ENCODE assay signal across 1 fruit fly cellular context in genomic region chr2L:3781132-3781877, dm6.
TF ChIP-seq lines count a peak whose summit lies in the region.

No protein-coding gene starts in this region.

TF ChIP-seq in whole organism, embryonic, 481 proteins besides CTCF, POLR2A, EP300 and RAD21 (continued from another document):
- TF ChIP-seq CG3726 (GFP tag; IDR thresholded peaks at IDR 0.05; lab: Robert Waterston, UW) (no peak), Xrp1 (GFP tag; IDR thresholded peaks at IDR 0.05; lab: Robert Waterston, UW) (peak; percentile 41; the same call in 1 of the 2 replicates), CG5953 (GFP tag; IDR thresholded peaks at IDR 0.05; lab: Robert Waterston, UW) (no peak), CG11695 (GFP tag; IDR thresholded peaks at IDR 0.05; lab: Robert Waterston, UW) (0 out of 3 replicates have a peak, but pooled peaks have one; percentile 19), CG10366 (GFP tag; IDR thresholded peaks at IDR 0.05; lab: Robert Waterston, UW) (peak; percentile 25; the same call in 1 of the 2 replicates), PHDP (tag; optimal IDR thresholded peaks at IDR 0.05; lab: Kevin White, UChicago) (peak; percentile 45), CG10209 (GFP tag; optimal IDR thresholded peaks at IDR 0.05; lab: Kevin White, UChicago) (no peak), da (GFP tag; optimal IDR thresholded peaks at IDR 0.05; lab: Kevin White, UChicago) (no peak), caup (GFP tag; optimal IDR thresholded peaks at IDR 0.05; lab: Kevin White, UChicago; ENCODE audit: severe bottlenecking) (no peak), CG9876 (GFP tag; optimal IDR thresholded peaks at IDR 0.05; lab: Kevin White, UChicago) (no peak), NC2α (GFP tag; optimal IDR thresholded peaks at IDR 0.05; lab: Kevin White, UChicago) (no peak), Mrtf (GFP tag; IDR thresholded peaks at IDR 0.05; lab: Robert Waterston, UW) (no peak), CG34422 (GFP tag; IDR thresholded peaks at IDR 0.05; lab: Robert Waterston, UW) (0 out of 3 replicates have a peak, but pooled peaks have one; percentile 23), CG17359 (tag; optimal IDR thresholded peaks at IDR 0.05; lab: Kevin White, UChicago) (peak; percentile 18), nom (GFP tag; optimal IDR thresholded peaks at IDR 0.05; lab: Kevin White, UChicago) (peak; percentile 56), row (GFP tag; IDR thresholded peaks at IDR 0.05; lab: Robert Waterston, UW) (peak; percentile 62), Aef1 (GFP tag; IDR thresholded peaks at IDR 0.05; lab: Robert Waterston, UW) (peak; percentile 41; the same call in 2 of the 3 replicates), gt (GFP tag; IDR thresholded peaks at IDR 0.05; lab: Robert Waterston, UW) (no peak), CG15601 (tag; optimal IDR thresholded peaks at IDR 0.05; lab: Kevin White, UChicago) (peak; percentile 16), CG13123 (GFP tag; optimal IDR thresholded peaks at IDR 0.05; lab: Kevin White, UChicago) (no peak), CG7839 (tag; optimal IDR thresholded peaks at IDR 0.05; lab: Kevin White, UChicago) (peak; percentile 16), CG5180 (GFP tag; optimal IDR thresholded peaks at IDR 0.05; lab: Kevin White, UChicago) (no peak), Awh (GFP tag; IDR thresholded peaks at IDR 0.05; lab: Robert Waterston, UW) (0 out of 2 replicates have a peak, but pooled peaks have one; percentile 21), B-H1 (GFP tag; IDR thresholded peaks at IDR 0.05; lab: Robert Waterston, UW) (0 out of 3 replicates have a peak, but pooled peaks have one; percentile 34), jumu (GFP tag; optimal IDR thresholded peaks at IDR 0.05; lab: Kevin White, UChicago) (no peak), B-H2 (GFP tag; optimal IDR thresholded peaks at IDR 0.05; lab: Kevin White, UChicago) (no peak), Oli (tag; optimal IDR thresholded peaks at IDR 0.05; lab: Kevin White, UChicago) (peak; percentile 31), CG8924 (tag; optimal IDR thresholded peaks at IDR 0.05; lab: Kevin White, UChicago) (peak; percentile 29), CG9727 (GFP tag; optimal IDR thresholded peaks at IDR 0.05; lab: Kevin White, UChicago) (no peak), ATbp (GFP tag; optimal IDR thresholded peaks at IDR 0.05; lab: Kevin White, UChicago) (peak; percentile 26), CG6791 (GFP tag; IDR thresholded peaks at IDR 0.05; lab: Robert Waterston, UW; ENCODE audit: partially characterized antibody) (no peak), Drgx (GFP tag; IDR thresholded peaks at IDR 0.05; lab: Robert Waterston, UW) (peak; percentile 61), mam (GFP tag; optimal IDR thresholded peaks at IDR 0.05; lab: Kevin White, UChicago) (no peak), CG4617 (GFP tag; optimal IDR thresholded peaks at IDR 0.05; lab: Kevin White, UChicago; ENCODE audit: borderline replicate concordance) (no peak), CG14667 (GFP tag; IDR thresholded peaks at IDR 0.05; lab: Robert Waterston, UW) (0 out of 2 replicates have a peak, but pooled peaks have one; percentile 10), CG18262 (tag; optimal IDR thresholded peaks at IDR 0.05; lab: Kevin White, UChicago) (no peak), vvl (GFP tag; IDR thresholded peaks at IDR 0.05; lab: Robert Waterston, UW) (0 out of 2 replicates have a peak, but pooled peaks have one; percentile 19), CG4404 (GFP tag; IDR thresholded peaks at IDR 0.05; lab: Robert Waterston, UW) (no peak), CG4854 (GFP tag; optimal IDR thresholded peaks at IDR 0.05; lab: Kevin White, UChicago) (no peak), H15 (GFP tag; IDR thresholded peaks at IDR 0.05; lab: Robert Waterston, UW) (0 out of 3 replicates have a peak, but pooled peaks have one; percentile 8), sens (GFP tag; lab: Kevin White, UChicago) (peak; percentile 70), Dip2 (GFP tag; IDR thresholded peaks at IDR 0.05; lab: Robert Waterston, UW) (no peak), CG3995 (GFP tag; optimal IDR thresholded peaks at IDR 0.05; lab: Kevin White, UChicago) (no peak), bigmax (GFP tag; optimal IDR thresholded peaks at IDR 0.05; lab: Kevin White, UChicago) (no peak), org-1 (GFP tag; optimal IDR thresholded peaks at IDR 0.05; lab: Kevin White, UChicago) (no peak), Ptx1 (GFP tag; IDR thresholded peaks at IDR 0.05; lab: Robert Waterston, UW) (peak; percentile 65), CG9215 (GFP tag; IDR thresholded peaks at IDR 0.05; lab: Robert Waterston, UW) (no peak), esg (GFP tag; conservative IDR thresholded peaks at IDR 0.05; lab: Robert Waterston, UW) (peak; percentile 27; the same call in 1 of the 2 replicates), stc (GFP tag; IDR thresholded peaks at IDR 0.05; lab: Robert Waterston, UW) (0 out of 2 replicates have a peak, but pooled peaks have one; percentile 31)
